Fruit fly (Drosophila melanogaster) whole organism, embryonic: Measurements from ENCODE around the gene CG9970.

ENCODE experiments used
- CG10431 ChIP-seq: fragments of 200-800 bp; sonication (Bioruptor generic); optimal IDR thresholded peaks from 3 replicates; lab custom pipeline; 2018; ENCODE audit warnings: missing biosample characterization, mild to moderate bottlenecking, missing genetic modification characterization
- CG10654 ChIP-seq: fragments of 200-800 bp; sonication (Bioruptor generic); optimal IDR thresholded peaks from 2 replicates; lab custom pipeline; 2016; ENCODE audit warnings: missing biosample characterization, missing genetic modification characterization
- CG13296 ChIP-seq: fragments of 200-800 bp; sonication (Bioruptor generic); optimal IDR thresholded peaks from 3 replicates; lab custom pipeline; 2018; ENCODE audit warnings: missing biosample characterization, mild to moderate bottlenecking, missing genetic modification characterization
- CG15073 ChIP-seq: fragments of 200-800 bp; sonication (Bioruptor generic); optimal IDR thresholded peaks from 2 replicates; lab custom pipeline; 2016; ENCODE audit warnings: missing biosample characterization, missing genetic modification characterization
- CG15696 ChIP-seq: fragments of 200-800 bp; sonication (Bioruptor generic); optimal IDR thresholded peaks from 2 replicates; lab custom pipeline; 2019; ENCODE audit warnings: missing biosample characterization, mild to moderate bottlenecking, missing genetic modification characterization, moderate library complexity
- CG17912 ChIP-seq: fragments of 200-800 bp; sonication (Bioruptor generic); optimal IDR thresholded peaks from 2 replicates; lab custom pipeline; 2018; ENCODE audit warnings: missing biosample characterization, mild to moderate bottlenecking, missing genetic modification characterization
- CG2120 ChIP-seq: fragments of 200-800 bp; sonication (Bioruptor generic); optimal IDR thresholded peaks from 3 replicates; lab custom pipeline; 2016; ENCODE audit warnings: missing biosample characterization, missing genetic modification characterization
- CG2712 ChIP-seq: fragments of 200-800 bp; optimal IDR thresholded peaks from 3 replicates; lab custom pipeline; 2019; ENCODE audit warnings: missing biosample characterization, mild to moderate bottlenecking, missing genetic modification characterization, moderate library complexity
- CG3163 ChIP-seq: fragments of 200-800 bp; sonication (Bioruptor generic); optimal IDR thresholded peaks from 3 replicates; lab custom pipeline; 2016; ENCODE audit warnings: missing biosample characterization, missing genetic modification characterization
- CG6689 ChIP-seq: fragments of 200-800 bp; sonication (Bioruptor generic); IDR thresholded peaks from 2 replicates; pipeline ENCODE4 v1.3.6; 2022; ENCODE audit warnings: missing biosample characterization, missing genetic modification characterization
- CG7786 ChIP-seq: fragments of 200-800 bp; sonication (Bioruptor generic); optimal IDR thresholded peaks from 2 replicates; lab custom pipeline; 2016; ENCODE audit warnings: missing biosample characterization, missing genetic modification characterization
- CG7839 ChIP-seq: fragments of 200-800 bp; sonication (Bioruptor generic); optimal IDR thresholded peaks from 3 replicates; lab custom pipeline; 2018; ENCODE audit warnings: missing biosample characterization, mild to moderate bottlenecking, missing genetic modification characterization, moderate library complexity
- CG9727 ChIP-seq: fragments of 200-800 bp; sonication (Bioruptor generic); optimal IDR thresholded peaks from 3 replicates; lab custom pipeline; 2017; ENCODE audit warnings: missing biosample characterization, mild to moderate bottlenecking, missing genetic modification characterization
- Chrac-16 ChIP-seq: fragments of 200-800 bp; sonication (Bioruptor generic); optimal IDR thresholded peaks from 3 replicates; lab custom pipeline; 2016; ENCODE audit warnings: missing biosample characterization, missing genetic modification characterization
- Dbx ChIP-seq: fragments of 200-800 bp; sonication (Bioruptor generic); IDR thresholded peaks from 3 replicates; pipeline ENCODE4 v1.3.6; 2022; ENCODE audit warnings: missing biosample characterization, missing genetic modification characterization
- Dfd ChIP-seq, 2 experiments: fragments of >200 bp; optimal IDR thresholded peaks; 2 replicates each; lab custom pipeline; 2017; ENCODE audit warnings: missing biosample characterization in 2 of 2, missing genetic modification characterization in 2 of 2
- E2f2 ChIP-seq: fragments of 200-800 bp; sonication (Bioruptor generic); IDR thresholded peaks from 2 replicates; pipeline ENCODE4 v1.3.6; 2022; ENCODE audit warnings: missing biosample characterization, missing genetic modification characterization
- Eip74EF ChIP-seq, 2 experiments: fragments of 200-800 bp in 1 of 2; fragments of >200 bp in 1 of 2; sonication (Bioruptor generic) in 1 of 2; optimal IDR thresholded peaks; 2 replicates each; lab custom pipeline; 2017 to 2019; ENCODE audit warnings: missing biosample characterization in 2 of 2, missing genetic modification characterization in 2 of 2, mild to moderate bottlenecking in 1 of 2, moderate library complexity in 1 of 2
- Ets65A ChIP-seq: fragments of 200-800 bp; sonication (Bioruptor generic); peaks from one replicate; lab custom pipeline; 2016; ENCODE audit warnings: missing biosample characterization, missing genetic modification characterization
- Fer3 ChIP-seq: fragments of 200-800 bp; sonication (Bioruptor generic); optimal IDR thresholded peaks from 2 replicates; lab custom pipeline; 2018; ENCODE audit warnings: missing biosample characterization, mild to moderate bottlenecking, missing genetic modification characterization, moderate library complexity
- Hey ChIP-seq: fragments of 200-800 bp; sonication (Bioruptor generic); optimal IDR thresholded peaks from 3 replicates; lab custom pipeline; 2018; ENCODE audit warnings: missing biosample characterization, mild to moderate bottlenecking, missing genetic modification characterization
- Hmx ChIP-seq: fragments of 200-800 bp; sonication (Bioruptor generic); optimal IDR thresholded peaks from 2 replicates; lab custom pipeline; 2016; ENCODE audit warnings: missing biosample characterization, missing genetic modification characterization
- Hr3 ChIP-seq: fragments of 200-800 bp; sonication (Bioruptor generic); optimal IDR thresholded peaks from 3 replicates; lab custom pipeline; 2016; ENCODE audit warnings: missing biosample characterization, missing genetic modification characterization
- MBD-R2 ChIP-seq: fragments of 200-800 bp; sonication (Bioruptor generic); IDR thresholded peaks from 2 replicates; pipeline ENCODE4 v1.3.6; 2022; ENCODE audit warnings: missing biosample characterization, missing genetic modification characterization
- Opbp ChIP-seq: fragments of 200-800 bp; sonication (Bioruptor generic); IDR thresholded peaks from 3 replicates; pipeline ENCODE4 v1.3.6; 2022; ENCODE audit warnings: missing biosample characterization, missing genetic modification characterization; ENCODE audit not compliant: partially characterized antibody
- Optix ChIP-seq: fragments of 200-800 bp; sonication (Bioruptor generic); IDR thresholded peaks from 3 replicates; pipeline ENCODE4 v1.3.6; 2022; ENCODE audit warnings: missing biosample characterization, missing genetic modification characterization
- Rfx ChIP-seq: fragments of 200-800 bp; sonication (Bioruptor generic); IDR thresholded peaks from 2 replicates; pipeline ENCODE4 v1.3.6; 2022; ENCODE audit warnings: missing biosample characterization, missing genetic modification characterization
- Six4 ChIP-seq: fragments of 200-800 bp; sonication (Bioruptor generic); optimal IDR thresholded peaks from 2 replicates; lab custom pipeline; 2016; ENCODE audit warnings: missing biosample characterization, missing genetic modification characterization
- az2 ChIP-seq: fragments of 200-800 bp; sonication (Bioruptor generic); optimal IDR thresholded peaks from 3 replicates; lab custom pipeline; 2016; ENCODE audit warnings: missing biosample characterization, missing genetic modification characterization
- bab2 ChIP-seq: fragments of 200-800 bp; sonication (Bioruptor generic); optimal IDR thresholded peaks from 2 replicates; lab custom pipeline; 2016; ENCODE audit warnings: missing biosample characterization, missing genetic modification characterization
- dati ChIP-seq: fragments of 200-800 bp; sonication (Bioruptor generic); IDR thresholded peaks from 2 replicates; pipeline ENCODE4 v1.3.6; 2022; ENCODE audit warnings: missing biosample characterization, missing genetic modification characterization
- eve ChIP-seq, 2 experiments: fragments of >200 bp; optimal IDR thresholded peaks; 2 replicates each; lab custom pipeline; 2017; ENCODE audit warnings: missing biosample characterization in 2 of 2, missing genetic modification characterization in 2 of 2
- eyg ChIP-seq: fragments of 200-800 bp; sonication (Bioruptor generic); optimal IDR thresholded peaks from 3 replicates; lab custom pipeline; 2016; ENCODE audit warnings: missing biosample characterization, missing genetic modification characterization
- gce ChIP-seq: fragments of 200-800 bp; sonication (Bioruptor generic); IDR thresholded peaks from 3 replicates; pipeline ENCODE4 v1.3.6; 2022; ENCODE audit warnings: missing biosample characterization, missing genetic modification characterization
- gsb-n ChIP-seq: fragments of 200-800 bp; sonication (Bioruptor generic); optimal IDR thresholded peaks from 3 replicates; lab custom pipeline; 2018; ENCODE audit warnings: missing biosample characterization, mild to moderate bottlenecking, missing genetic modification characterization
- hkb ChIP-seq, 2 experiments: fragments of 200-800 bp in 1 of 2; fragments of >200 bp in 1 of 2; sonication (Bioruptor generic) in 1 of 2; IDR thresholded peaks in 1 of 2; optimal IDR thresholded peaks in 1 of 2; 2 replicates each; pipeline versions ENCODE4 v1.3.6 to Lab custom; 2017 to 2022; ENCODE audit warnings: missing biosample characterization in 1 of 2, missing genetic modification characterization in 1 of 2
- inv ChIP-seq: fragments of 200-800 bp; sonication (Bioruptor generic); IDR thresholded peaks from 2 replicates; pipeline ENCODE4 v1.3.6; 2022; ENCODE audit warnings: missing biosample characterization, missing genetic modification characterization; ENCODE audit not compliant: partially characterized antibody
- kay ChIP-seq: fragments of 200-800 bp; sonication (Bioruptor generic); optimal IDR thresholded peaks from 2 replicates; lab custom pipeline; 2016; ENCODE audit warnings: missing biosample characterization, missing genetic modification characterization
- mirr ChIP-seq: fragments of 200-800 bp; sonication (Bioruptor generic); optimal IDR thresholded peaks from 3 replicates; lab custom pipeline; 2018; ENCODE audit warnings: missing biosample characterization, mild to moderate bottlenecking, missing genetic modification characterization
- otp ChIP-seq: fragments of 200-800 bp; sonication (Bioruptor generic); IDR thresholded peaks from 3 replicates; pipeline ENCODE4, ENCODE4 v1.3.6; 2022; ENCODE audit warnings: missing biosample characterization, missing genetic modification characterization
- prd ChIP-seq, 3 experiments: fragments of >200 bp in 2 of 3; fragments of 200-800 bp in 1 of 3; sonication (Bioruptor generic) in 1 of 3; optimal IDR thresholded peaks in 2 of 3; IDR thresholded peaks in 1 of 3; 2 replicates in 2 of 3; 3 replicates in 1 of 3; pipeline versions ENCODE4 v1.3.6 to Lab custom; 2017 to 2022; ENCODE audit warnings: missing biosample characterization in 1 of 3, missing genetic modification characterization in 1 of 3
- pum ChIP-seq: fragments of 200-800 bp; sonication (Bioruptor generic); optimal IDR thresholded peaks from 2 replicates; lab custom pipeline; 2016; ENCODE audit warnings: missing biosample characterization, missing genetic modification characterization
- run ChIP-seq: fragments of 200-800 bp; sonication (Bioruptor generic); optimal IDR thresholded peaks from 3 replicates; lab custom pipeline; 2018; ENCODE audit warnings: missing biosample characterization, mild to moderate bottlenecking, missing genetic modification characterization
- sd ChIP-seq: fragments of 200-800 bp; sonication (Bioruptor generic); optimal IDR thresholded peaks from 3 replicates; lab custom pipeline; 2018; ENCODE audit warnings: missing biosample characterization, mild to moderate bottlenecking, missing genetic modification characterization, moderate library complexity
- shn ChIP-seq: fragments of 200-800 bp; sonication (Bioruptor generic); optimal IDR thresholded peaks from 3 replicates; lab custom pipeline; 2016; ENCODE audit warnings: missing biosample characterization, missing genetic modification characterization
- sqz ChIP-seq: fragments of 200-800 bp; sonication (Bioruptor generic); optimal IDR thresholded peaks from 3 replicates; lab custom pipeline; 2018; ENCODE audit warnings: missing biosample characterization, mild to moderate bottlenecking, missing genetic modification characterization
- tap ChIP-seq: fragments of 200-800 bp; optimal IDR thresholded peaks from 3 replicates; lab custom pipeline; 2019; ENCODE audit warnings: missing biosample characterization, mild to moderate bottlenecking, missing genetic modification characterization, moderate library complexity
- zen ChIP-seq: fragments of 200-800 bp; sonication (Bioruptor generic); optimal IDR thresholded peaks from 3 replicates; lab custom pipeline; 2018; ENCODE audit warnings: missing biosample characterization, mild to moderate bottlenecking, missing genetic modification characterization, moderate library complexity

The CG9970 gene

DNA sequence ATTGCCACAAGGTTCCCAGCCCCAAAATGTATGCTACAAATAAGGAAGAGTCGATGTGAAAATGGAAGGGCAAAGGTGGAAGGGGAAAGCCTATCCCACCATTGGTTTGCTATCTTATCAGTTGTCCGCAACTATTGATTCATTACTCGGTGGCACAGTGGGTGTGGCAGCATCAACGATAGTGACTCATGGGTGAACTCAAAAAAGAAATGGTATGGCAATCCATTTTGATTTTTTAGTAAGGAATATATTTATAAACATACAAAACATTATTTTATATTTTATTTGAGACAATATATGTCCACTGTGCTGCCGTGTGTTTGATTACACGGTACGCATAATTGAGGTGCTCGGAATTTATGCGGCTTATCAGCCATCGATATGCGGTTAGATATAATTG, 6.6 kb upstream of the CG9970 start (continued):
- no peak for TF ChIP-seq CG10654 (GFP tag; lab: Kevin White, UChicago)
- no peak for TF ChIP-seq zen (tag; lab: Kevin White, UChicago)
- TF ChIP-seq Ets65A (GFP tag; lab: Kevin White, UChicago): peak; percentile 55
- TF ChIP-seq CG7839 (tag; lab: Kevin White, UChicago): peak; percentile 56
- TF ChIP-seq CG6689 (GFP tag; lab: Robert Waterston, UW): no peak
- peak; percentile 20 for TF ChIP-seq CG9727 (GFP tag; lab: Kevin White, UChicago)
- TF ChIP-seq Eip74EF (GFP tag; optimal IDR thresholded peaks at IDR 0.05; lab: Kevin White, UChicago): peak in 1 of 2 experiments; percentile 8
- TF ChIP-seq Optix (GFP tag; lab: Robert Waterston, UW): no peak
- no peak for TF ChIP-seq gsb-n (tag; lab: Kevin White, UChicago)
- no peak for TF ChIP-seq CG10431 (GFP tag; lab: Kevin White, UChicago)
- no peak for TF ChIP-seq pum (GFP tag; lab: Kevin White, UChicago)
- no peak for TF ChIP-seq CG13296 (GFP tag; lab: Kevin White, UChicago)
- TF ChIP-seq sqz (GFP tag; lab: Kevin White, UChicago): no peak
- TF ChIP-seq Opbp (GFP tag; lab: Robert Waterston, UW): no peak
- TF ChIP-seq eyg (GFP tag; lab: Kevin White, UChicago): no peak
- TF ChIP-seq Fer3: no peak
- no peak for TF ChIP-seq dati
- TF ChIP-seq Rfx (GFP tag; lab: Robert Waterston, UW): no peak
- TF ChIP-seq Dfd (GFP tag; optimal IDR thresholded peaks at IDR 0.05; lab: Kevin White, UChicago): no peak
- TF ChIP-seq kay (GFP tag; lab: Kevin White, UChicago): peak; percentile 74
- TF ChIP-seq shn (GFP tag; lab: Kevin White, UChicago): no peak
- no peak for TF ChIP-seq run (tag; lab: Kevin White, UChicago)
- TF ChIP-seq az2 (GFP tag; lab: Kevin White, UChicago): no peak

DNA sequence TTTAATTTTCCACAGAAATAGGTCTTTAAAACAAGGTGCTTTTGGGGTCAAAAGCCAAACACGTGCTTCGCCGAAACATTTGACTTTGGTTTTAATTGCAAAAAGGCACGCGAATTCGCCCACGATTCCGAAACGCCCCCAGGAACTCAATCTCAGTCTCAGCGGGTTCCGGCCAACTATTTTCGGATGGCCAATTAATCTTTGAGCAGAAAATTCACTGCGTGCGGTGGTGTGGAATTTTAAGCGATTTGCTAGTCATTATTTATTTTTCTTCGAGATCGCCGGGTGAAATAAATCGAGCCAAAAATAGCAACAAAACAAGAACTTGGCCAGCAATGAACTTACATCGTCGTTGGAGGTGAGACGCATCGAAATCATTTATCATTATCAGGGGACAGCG, 2.2 kb upstream of the CG9970 start:
- peak; percentile 66 for TF ChIP-seq sd (tag; lab: Kevin White, UChicago)
- TF ChIP-seq inv (GFP tag; lab: Robert Waterston, UW): no peak
- TF ChIP-seq otp (GFP tag; lab: Robert Waterston, UW): no peak
- peak; percentile 64 for TF ChIP-seq Ets65A (GFP tag; lab: Kevin White, UChicago)
- TF ChIP-seq eve (GFP tag; optimal IDR thresholded peaks at IDR 0.05; lab: Kevin White, UChicago): no peak
- no peak for TF ChIP-seq Hey (tag; lab: Kevin White, UChicago)

DNA sequence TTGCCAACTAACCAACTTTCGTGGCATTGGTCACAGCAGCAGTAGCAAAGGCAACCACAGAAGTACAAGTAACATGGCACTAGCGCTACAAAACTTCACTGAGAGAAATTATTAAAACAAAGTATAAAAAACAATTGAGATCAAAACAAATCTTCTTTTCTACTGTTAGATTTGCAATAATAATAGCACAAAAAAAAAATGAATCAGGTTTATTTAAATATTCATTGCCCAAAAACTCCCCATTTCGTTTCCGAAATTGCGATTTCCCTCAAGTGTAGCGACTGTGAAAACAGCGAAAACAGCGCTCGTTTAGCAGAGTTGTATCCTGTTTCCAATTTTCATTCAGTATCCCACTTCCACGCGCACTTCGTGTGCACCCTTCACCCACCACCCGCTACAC, 3.2 kb downstream of the CG9970 start:
- TF ChIP-seq MBD-R2 (GFP tag; lab: Robert Waterston, UW): peak; percentile 27; the same call in 1 of the 2 replicates
- no peak for TF ChIP-seq tap (tag; lab: Kevin White, UChicago)
- TF ChIP-seq bab2 (GFP tag; lab: Kevin White, UChicago): peak; percentile 15
- no peak for TF ChIP-seq CG3163 (GFP tag; lab: Kevin White, UChicago)
- TF ChIP-seq CG17912 (GFP tag; lab: Kevin White, UChicago): no peak
- no peak for TF ChIP-seq CG2712 (tag; lab: Kevin White, UChicago)
- no peak for TF ChIP-seq kay (GFP tag; lab: Kevin White, UChicago)
- TF ChIP-seq CG15073 (GFP tag; lab: Kevin White, UChicago): no peak
- no peak for TF ChIP-seq Six4 (GFP tag; lab: Kevin White, UChicago)
- TF ChIP-seq mirr (GFP tag; lab: Kevin White, UChicago): no peak
- no peak for TF ChIP-seq Hmx
- peak; percentile 62 for TF ChIP-seq Dbx (GFP tag; lab: Robert Waterston, UW)
- TF ChIP-seq CG15696: no peak
- no peak for TF ChIP-seq E2f2 (GFP tag; lab: Robert Waterston, UW)
- peak; percentile 15 for TF ChIP-seq CG7786 (GFP tag; lab: Kevin White, UChicago)
- TF ChIP-seq Chrac-16: no peak
- TF ChIP-seq hkb (optimal IDR thresholded peaks at IDR 0.05; lab: Kevin White, UChicago): no peak
- TF ChIP-seq hkb (GFP tag; IDR thresholded peaks at IDR 0.05; lab: Robert Waterston, UW): peak; percentile 83
- peak; percentile 76 for TF ChIP-seq CG2120 (GFP tag; lab: Kevin White, UChicago)
- 0 out of 3 replicates have a peak, but pooled peaks have one; percentile 15 for TF ChIP-seq gce (GFP tag; lab: Robert Waterston, UW)
- no peak for TF ChIP-seq prd (optimal IDR thresholded peaks at IDR 0.05; lab: Kevin White, UChicago)
- peak; percentile 54; the same call in 1 of the 3 replicates for TF ChIP-seq prd (GFP tag; IDR thresholded peaks at IDR 0.05; lab: Robert Waterston, UW)
- TF ChIP-seq Fer3: peak; percentile 47
- no peak for TF ChIP-seq Hr3 (GFP tag; lab: Kevin White, UChicago)
